Worm (Caenorhabditis elegans): ENCODE data around the gene igeg-1.
A peak's percentile ranks its signal among the peaks of the same experiment; 100 is the strongest.

The igeg-1 gene

DNA sequence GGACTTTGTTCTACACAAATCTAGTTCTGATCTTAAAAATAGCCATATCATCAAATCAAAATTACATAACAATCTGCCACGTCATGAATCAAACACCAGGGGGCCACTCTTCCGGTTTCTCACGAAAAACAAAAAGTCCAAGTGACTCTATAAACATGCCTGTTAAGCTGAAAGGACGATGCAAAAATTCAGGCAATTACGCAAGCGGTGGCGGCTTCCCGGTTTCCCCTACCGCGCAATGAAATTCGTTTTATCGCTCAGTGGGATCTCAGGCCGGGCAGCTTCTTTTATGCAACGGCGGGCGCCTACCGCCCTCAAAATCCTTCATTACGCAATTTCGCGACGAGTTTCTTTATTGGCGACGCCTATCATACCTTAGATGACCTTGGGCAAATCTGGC is 42.7 kb upstream of the igeg-1 start (continued):
- TF ChIP-seq nhr-102 (tag; optimal IDR thresholded peaks at IDR 0.05) (peak; percentile 18), mdt-29 (GFP tag; IDR thresholded peaks at IDR 0.05) (no peak), lin-13 (GFP tag; optimal IDR thresholded peaks at IDR 0.05) (no peak), ama-1 (optimal IDR thresholded peaks at IDR 0.05) (peak; percentile 63), vab-7 (GFP tag; IDR thresholded peaks at IDR 0.05) (no peak), ctbp-1 (GFP tag; IDR thresholded peaks at IDR 0.05) (no peak), madf-9 (GFP tag; conservative IDR thresholded peaks at IDR 0.05) (no peak), daf-19 (GFP tag; conservative IDR thresholded peaks at IDR 0.05) (no peak)

DNA sequence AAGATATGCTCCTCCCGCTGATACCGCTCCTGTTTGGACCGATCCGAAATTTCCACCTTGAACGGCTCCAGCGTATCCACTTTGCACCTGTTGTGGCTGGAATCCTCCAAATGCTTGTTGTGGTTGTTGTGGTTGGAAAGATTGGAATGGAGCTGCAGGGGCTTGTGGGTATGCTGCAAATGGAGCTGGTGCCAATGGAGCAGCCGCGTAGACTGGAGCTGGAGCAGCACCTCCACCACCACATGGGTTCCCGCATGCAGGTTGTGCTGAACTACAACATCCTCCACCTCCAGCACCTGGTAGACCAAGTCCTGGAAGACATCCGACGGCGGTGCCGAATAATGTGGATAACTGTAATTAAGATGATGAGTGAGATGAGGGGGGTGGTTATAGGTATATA is 39.0 kb upstream of the igeg-1 start:
- TF ChIP-seq T26A8.4 (GFP tag; IDR thresholded peaks at IDR 0.05) (peak; percentile 47; the same call in 1 of the 2 replicates), F26F4.8 (GFP tag; conservative IDR thresholded peaks at IDR 0.05) (no peak), set-16 (GFP tag; IDR thresholded peaks at IDR 0.05) (peak; percentile 68), egl-43 (GFP tag; IDR thresholded peaks at IDR 0.05) (0 out of 2 replicates have a peak, but pooled peaks have one; percentile 11), zip-11 (GFP tag; IDR thresholded peaks at IDR 0.05) (no peak)

- no peak for TF ChIP-seq Y75B8A.6 (GFP tag; IDR thresholded peaks at IDR 0.05)
- TF ChIP-seq ctbp-1 (GFP tag; IDR thresholded peaks at IDR 0.05): no peak
- TF ChIP-seq nhr-42 (GFP tag; IDR thresholded peaks at IDR 0.05): no peak
- no peak for TF ChIP-seq pqm-1 (tag; optimal IDR thresholded peaks at IDR 0.05)
- no peak for TF ChIP-seq dmd-6 (GFP tag; IDR thresholded peaks at IDR 0.05)
- peak; percentile 20 for TF ChIP-seq mxl-3 (GFP tag; optimal IDR thresholded peaks at IDR 0.05)
- TF ChIP-seq gei-8 (GFP tag; optimal IDR thresholded peaks at IDR 0.05): no peak
- no peak for TF ChIP-seq unc-130 (GFP tag; optimal IDR thresholded peaks at IDR 0.05)
- TF ChIP-seq set-16 (GFP tag; IDR thresholded peaks at IDR 0.05): peak; percentile 13; the same call in 1 of the 2 replicates
- 0 out of 2 replicates have a peak, but pooled peaks have one; percentile 24 for TF ChIP-seq hmg-1.1 (GFP tag; IDR thresholded peaks at IDR 0.05)
- no peak for TF ChIP-seq madf-9 (GFP tag; conservative IDR thresholded peaks at IDR 0.05)
- peak; percentile 29 for TF ChIP-seq hlh-11 (tag; optimal IDR thresholded peaks at IDR 0.05)
- TF ChIP-seq ztf-11 (tag; optimal IDR thresholded peaks at IDR 0.05): no peak
- TF ChIP-seq lsy-2 (tag; optimal IDR thresholded peaks at IDR 0.05): no peak
Observed at ce11 chrIV:4524943-4525342, 37.5 kb upstream of the igeg-1 start, which contains the start of gene ZK180.6. Gene ZK180.6 (minus strand): TSS chrIV:4525043.

DNA sequence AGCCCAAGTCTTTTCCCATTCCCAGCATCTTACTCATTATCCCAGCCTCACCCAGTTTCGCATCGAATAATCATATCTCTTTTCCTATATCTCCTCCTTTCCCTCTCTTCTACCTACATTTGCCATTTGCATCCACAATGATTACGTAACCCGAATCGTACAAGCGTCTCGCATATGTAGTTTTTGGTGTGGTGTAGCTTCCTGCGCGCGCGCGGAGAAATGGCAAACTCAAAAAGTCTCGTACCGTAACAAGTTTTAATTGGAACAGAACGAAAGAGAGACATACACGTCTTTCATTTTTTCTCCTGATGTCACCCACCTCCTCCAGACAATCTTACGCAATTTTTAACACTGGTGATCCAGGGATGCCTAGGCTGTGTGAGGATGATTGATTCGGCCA is 36.4 kb upstream of the igeg-1 start:
- no peak for TF ChIP-seq rbr-2 (tag; optimal IDR thresholded peaks at IDR 0.05)
- TF ChIP-seq nhr-28 (tag; optimal IDR thresholded peaks at IDR 0.05): peak; percentile 31
- TF ChIP-seq daf-16 (GFP tag; optimal IDR thresholded peaks at IDR 0.05): no peak
- no peak for TF ChIP-seq daf-16 (tag; optimal IDR thresholded peaks at IDR 0.05)
- TF ChIP-seq nhr-48 (tag; optimal IDR thresholded peaks at IDR 0.05): no peak
- TF ChIP-seq Y5F2A.4 (GFP tag; optimal IDR thresholded peaks at IDR 0.05): no peak
- no peak for TF ChIP-seq nhr-237 (tag; optimal IDR thresholded peaks at IDR 0.05)
- TF ChIP-seq madf-5 (GFP tag; IDR thresholded peaks at IDR 0.05): no peak
- peak; percentile 36 for TF ChIP-seq mxl-3 (GFP tag; optimal IDR thresholded peaks at IDR 0.05)
- TF ChIP-seq spr-1 (tag; optimal IDR thresholded peaks at IDR 0.05): no peak
- TF ChIP-seq hlh-11 (tag; optimal IDR thresholded peaks at IDR 0.05): peak; percentile 31
- TF ChIP-seq aha-1 (tag): no peak
- no peak for TF ChIP-seq nhr-77 (tag; optimal IDR thresholded peaks at IDR 0.05)
- TF ChIP-seq lin-1 (GFP tag; IDR thresholded peaks at IDR 0.05): no peak
- no peak for TF ChIP-seq egl-27 (tag; optimal IDR thresholded peaks at IDR 0.05)
- TF ChIP-seq nhr-10 (tag; optimal IDR thresholded peaks at IDR 0.05): no peak
- no peak for TF ChIP-seq ceh-20 (GFP tag; IDR thresholded peaks at IDR 0.05)
- no peak for TF ChIP-seq dve-1 (tag; optimal IDR thresholded peaks at IDR 0.05; ENCODE audit: insufficient read depth)
- TF ChIP-seq madf-9 (GFP tag; conservative IDR thresholded peaks at IDR 0.05): no peak
- TF ChIP-seq D1046.2 (GFP tag; IDR thresholded peaks at IDR 0.05): no peak
- TF ChIP-seq fkh-10 (GFP tag; optimal IDR thresholded peaks at IDR 0.05): no peak
- no peak for TF ChIP-seq ceh-62 (tag; optimal IDR thresholded peaks at IDR 0.05)

Data from whole organism, L4 larva.